Fruit fly (Drosophila melanogaster) whole organism, wandering third instar larva: ENCODE measurements around the gene Gr22e.

Experiments
- Hnf4 ChIP-seq: fragments of 200-800 bp; sonication (Bioruptor generic); optimal IDR thresholded peaks from 2 replicates; lab custom pipeline; 2016; ENCODE audit warnings: missing biosample characterization, mild to moderate bottlenecking, missing genetic modification characterization
- br ChIP-seq: fragments of 200-800 bp; sonication (Bioruptor generic); optimal IDR thresholded peaks from 2 replicates; lab custom pipeline; 2016; ENCODE audit warnings: missing biosample characterization, missing genetic modification characterization
- brk ChIP-seq: fragments of 200-800 bp; sonication (Bioruptor generic); optimal IDR thresholded peaks from 2 replicates; lab custom pipeline; 2016; ENCODE audit warnings: missing biosample characterization, mild to moderate bottlenecking, missing genetic modification characterization
- fru ChIP-seq: fragments of 200-800 bp; sonication (Bioruptor generic); optimal IDR thresholded peaks from 3 replicates; lab custom pipeline; 2016; ENCODE audit warnings: missing biosample characterization, mild to moderate bottlenecking, missing genetic modification characterization
- psq ChIP-seq: fragments of 200-800 bp; sonication (Bioruptor generic); optimal IDR thresholded peaks from 3 replicates; lab custom pipeline; 2017; ENCODE audit warnings: missing biosample characterization, mild to moderate bottlenecking, missing genetic modification characterization, moderate library complexity

- TF ChIP-seq brk (GFP tag; lab: Kevin White, UChicago) (no peak), br (GFP tag; lab: Kevin White, UChicago) (no peak), Hnf4 (GFP tag; lab: Kevin White, UChicago) (no peak), psq (no peak), fru (GFP tag; lab: Kevin White, UChicago) (no peak)
Measured at dm6 chr2L:1794817-1795216, 11.0 kb downstream of the Gr22e start, which contains the start of gene Gr22a.
